Worm (Caenorhabditis elegans): ENCODE data around the gene frl-1.

- TF ChIP-seq T22C8.4 (GFP tag; IDR thresholded peaks at IDR 0.05), result no peak
- TF ChIP-seq flt-1 (GFP tag; IDR thresholded peaks at IDR 0.05), result no peak
- no peak for TF ChIP-seq ztf-29 (GFP tag; IDR thresholded peaks at IDR 0.05)
- TF ChIP-seq ref-1 (GFP tag; conservative IDR thresholded peaks at IDR 0.05), result no peak
- TF ChIP-seq ztf-23 (GFP tag; IDR thresholded peaks at IDR 0.05), result no peak
- TF ChIP-seq med-1 (GFP tag; optimal IDR thresholded peaks at IDR 0.05; ENCODE audit: insufficient read depth), result no peak
- no peak for TF ChIP-seq tab-1 (GFP tag; IDR thresholded peaks at IDR 0.05)
Measured at ce11 chrIII:2076546-2077134, 47.3 kb upstream of the frl-1 start, which contains the start of gene Y39A3A.4.

All from whole organism, midembryonic.